Worm (Caenorhabditis elegans) whole organism, early embryonic: ENCODE measurements around the gene ceh-92.

Experiments
- B0310.2 ChIP-seq: sonication (generic microtip); optimal IDR thresholded peaks from 2 replicates; lab custom pipeline; 2016; ENCODE audit warnings: mild to moderate bottlenecking, missing genetic modification characterization, missing compliant biosample characterization
- F13C5.2 ChIP-seq: sonication (generic microtip); optimal IDR thresholded peaks from 2 replicates; lab custom pipeline; 2017; ENCODE audit warnings: mild to moderate bottlenecking, missing genetic modification characterization, inconsistent platforms, missing compliant biosample characterization
- aly-1 ChIP-seq: sonication (generic microtip); optimal IDR thresholded peaks from 2 replicates; lab custom pipeline; 2016; ENCODE audit warnings: missing genetic modification characterization, missing compliant biosample characterization
- ama-1 ChIP-seq: fragments of 150-350 bp; optimal IDR thresholded peaks from 2 replicates; lab custom pipeline; 2014
- ceh-13 ChIP-seq: fragments of 200-800 bp; sonication (Bioruptor generic); optimal IDR thresholded peaks from 2 replicates; lab custom pipeline; 2018; ENCODE audit warnings: mild to moderate bottlenecking, missing genetic modification characterization, missing compliant biosample characterization
- ceh-36 ChIP-seq: sonication (generic microtip); optimal IDR thresholded peaks from 2 replicates; lab custom pipeline; 2016; ENCODE audit warnings: missing genetic modification characterization, inconsistent platforms, missing compliant biosample characterization
- ets-7 ChIP-seq: sonication (generic microtip); optimal IDR thresholded peaks from 2 replicates; lab custom pipeline; 2016; ENCODE audit warnings: missing genotype, missing genetic modification characterization, missing compliant biosample characterization
- flt-1 ChIP-seq: fragments of 200-800 bp; sonication (Bioruptor generic); IDR thresholded peaks from 2 replicates; pipeline ENCODE4 v1.3.6; 2022; ENCODE audit warnings: missing genetic modification characterization, missing compliant biosample characterization
- hmbx-1 ChIP-seq: sonication (generic microtip); optimal IDR thresholded peaks from 2 replicates; lab custom pipeline; 2016; ENCODE audit warnings: mild to moderate bottlenecking, missing genetic modification characterization, missing compliant biosample characterization
- hmg-4 ChIP-seq: fragments of 200-800 bp; sonication (Bioruptor generic); optimal IDR thresholded peaks from 2 replicates; lab custom pipeline; 2018; ENCODE audit warnings: mild to moderate bottlenecking, missing genetic modification characterization, missing compliant biosample characterization
- hnd-1 ChIP-seq: sonication (generic microtip); optimal IDR thresholded peaks from 2 replicates; lab custom pipeline; 2016; ENCODE audit warnings: missing genetic modification characterization, missing compliant biosample characterization
- pes-1 ChIP-seq: fragments of 200-800 bp; sonication (Bioruptor generic); IDR thresholded peaks from 2 replicates; pipeline ENCODE4 v1.3.6; 2022; ENCODE audit warnings: missing genetic modification reagents, missing genetic modification characterization, missing compliant biosample characterization
- scrt-1 ChIP-seq: fragments of 200-800 bp; sonication (Bioruptor generic); IDR thresholded peaks from 2 replicates; pipeline ENCODE4 v1.3.6; 2022; ENCODE audit warnings: missing genetic modification characterization, missing compliant biosample characterization
- sea-1 ChIP-seq: fragments of 200-800 bp; sonication (Bioruptor generic); conservative IDR thresholded peaks from 2 replicates; pipeline ENCODE4 v1.3.6; 2022; ENCODE audit warnings: missing genetic modification characterization, missing compliant biosample characterization
- tbx-11 ChIP-seq: fragments of 200-800 bp; sonication (Bioruptor generic); IDR thresholded peaks from 2 replicates; pipeline ENCODE4 v1.3.6; 2022; ENCODE audit warnings: missing genetic modification characterization, missing compliant biosample characterization
- tbx-37 ChIP-seq: fragments of 200-800 bp; sonication (Bioruptor generic); conservative IDR thresholded peaks from 2 replicates; pipeline ENCODE4 v1.3.6; 2022; ENCODE audit warnings: missing genetic modification reagents, missing genetic modification characterization, missing compliant biosample characterization
- tra-4 ChIP-seq: sonication (generic microtip); optimal IDR thresholded peaks from 2 replicates; lab custom pipeline; 2017; ENCODE audit warnings: missing genetic modification characterization, missing compliant biosample characterization

The ceh-92 gene

ce11 chrIII:11580428-11580885 is 943 bp upstream of the ceh-92 start, which contains the start of gene Y66D12A.7:
Gene Y66D12A.7, minus strand, starts transcription at chrIII:11580478.
- TF ChIP-seq sea-1 (GFP tag; lab: Robert Waterston, UW), result no peak
- no peak for TF ChIP-seq ceh-36
- TF ChIP-seq ceh-13, result no peak
- TF ChIP-seq pes-1 (GFP tag; lab: Robert Waterston, UW), result no peak

ce11 chrIII:11582569-11582968 is 1.2 kb downstream of the ceh-92 start:
- TF ChIP-seq hnd-1 (no peak), tbx-11 (GFP tag; lab: Robert Waterston, UW) (no peak), hmg-4 (GFP tag; lab: Kevin White, UChicago) (no peak), scrt-1 (GFP tag; lab: Robert Waterston, UW) (no peak), sea-1 (GFP tag; lab: Robert Waterston, UW) (no peak), B0310.2 (tag; lab: Kevin White, UChicago) (no peak), ceh-36 (no peak), pes-1 (GFP tag; lab: Robert Waterston, UW) (no peak), tbx-37 (GFP tag; lab: Robert Waterston, UW) (no peak), aly-1 (tag; lab: Kevin White, UChicago) (no peak), F13C5.2 (tag; lab: Kevin White, UChicago) (no peak)

ce11 chrIII:11588911-11589310 is 7.5 kb downstream of the ceh-92 start, which contains the start of gene Y66D12A.3:
Gene Y66D12A.3, plus strand, starts transcription at chrIII:11589211.
- TF ChIP-seq tbx-37 (GFP tag; lab: Robert Waterston, UW) (no peak), aly-1 (tag; lab: Kevin White, UChicago) (no peak), hmg-4 (GFP tag; lab: Kevin White, UChicago) (no peak), ceh-36 (no peak), sea-1 (GFP tag; lab: Robert Waterston, UW) (no peak), tra-4 (tag; lab: Kevin White, UChicago) (no peak), flt-1 (GFP tag; lab: Robert Waterston, UW) (no peak), hnd-1 (no peak), ets-7 (tag; lab: Kevin White, UChicago) (no peak)

ce11 chrIII:11589311-11589710 is 7.9 kb downstream of the ceh-92 start:
- TF ChIP-seq scrt-1 (GFP tag; lab: Robert Waterston, UW), result no peak
- TF ChIP-seq pes-1 (GFP tag; lab: Robert Waterston, UW), result no peak
- TF ChIP-seq ceh-36, result no peak
- no peak for TF ChIP-seq flt-1 (GFP tag; lab: Robert Waterston, UW)
- no peak for TF ChIP-seq tra-4 (tag; lab: Kevin White, UChicago)
- TF ChIP-seq sea-1 (GFP tag; lab: Robert Waterston, UW), result no peak
- no peak for TF ChIP-seq B0310.2 (tag; lab: Kevin White, UChicago)
- TF ChIP-seq tbx-11 (GFP tag; lab: Robert Waterston, UW), result no peak
- no peak for TF ChIP-seq ama-1 (lab: Kevin White, UChicago)
- TF ChIP-seq tbx-37 (GFP tag; lab: Robert Waterston, UW), result no peak
- TF ChIP-seq ets-7 (tag; lab: Kevin White, UChicago), result no peak
- TF ChIP-seq F13C5.2 (tag; lab: Kevin White, UChicago), result no peak
- no peak for TF ChIP-seq hmbx-1 (tag; lab: Kevin White, UChicago)
- no peak for TF ChIP-seq aly-1 (tag; lab: Kevin White, UChicago)
- no peak for TF ChIP-seq hmg-4 (GFP tag; lab: Kevin White, UChicago)
- TF ChIP-seq hnd-1, result no peak
- TF ChIP-seq ceh-13, result no peak

- no peak for TF ChIP-seq tra-4 (tag; lab: Kevin White, UChicago)
- TF ChIP-seq B0310.2 (tag; lab: Kevin White, UChicago), result no peak
- TF ChIP-seq F13C5.2 (tag; lab: Kevin White, UChicago), result no peak
- TF ChIP-seq scrt-1 (GFP tag; lab: Robert Waterston, UW), result no peak
- no peak for TF ChIP-seq ama-1 (lab: Kevin White, UChicago)
- TF ChIP-seq tbx-37 (GFP tag; lab: Robert Waterston, UW), result no peak
- no peak for TF ChIP-seq aly-1 (tag; lab: Kevin White, UChicago)
- TF ChIP-seq pes-1 (GFP tag; lab: Robert Waterston, UW), result no peak
- no peak for TF ChIP-seq hmg-4 (GFP tag; lab: Kevin White, UChicago)
- no peak for TF ChIP-seq ceh-13
- no peak for TF ChIP-seq flt-1 (GFP tag; lab: Robert Waterston, UW)
- no peak for TF ChIP-seq hmbx-1 (tag; lab: Kevin White, UChicago)
Measured at ce11 chrIII:11590255-11590654, 8.9 kb downstream of the ceh-92 start.

- TF ChIP-seq F13C5.2 (tag; lab: Kevin White, UChicago) (no peak), sea-1 (GFP tag; lab: Robert Waterston, UW) (no peak), ceh-13 (no peak), hmbx-1 (tag; lab: Kevin White, UChicago) (no peak), ets-7 (tag; lab: Kevin White, UChicago) (no peak), B0310.2 (tag; lab: Kevin White, UChicago) (no peak), flt-1 (GFP tag; lab: Robert Waterston, UW) (no peak)
Measured at ce11 chrIII:11592096-11592495, 10.7 kb downstream of the ceh-92 start.

- TF ChIP-seq ceh-36, result no peak
- no peak for TF ChIP-seq F13C5.2 (tag; lab: Kevin White, UChicago)
- no peak for TF ChIP-seq ama-1 (lab: Kevin White, UChicago)
- no peak for TF ChIP-seq tbx-11 (GFP tag; lab: Robert Waterston, UW)
- no peak for TF ChIP-seq ets-7 (tag; lab: Kevin White, UChicago)
- no peak for TF ChIP-seq B0310.2 (tag; lab: Kevin White, UChicago)
- TF ChIP-seq tra-4 (tag; lab: Kevin White, UChicago), result no peak
- no peak for TF ChIP-seq sea-1 (GFP tag; lab: Robert Waterston, UW)
- TF ChIP-seq hmg-4 (GFP tag; lab: Kevin White, UChicago), result no peak
- TF ChIP-seq scrt-1 (GFP tag; lab: Robert Waterston, UW), result no peak
- TF ChIP-seq hnd-1, result no peak
- no peak for TF ChIP-seq flt-1 (GFP tag; lab: Robert Waterston, UW)
- no peak for TF ChIP-seq tbx-37 (GFP tag; lab: Robert Waterston, UW)
- TF ChIP-seq ceh-13, result no peak
- no peak for TF ChIP-seq hmbx-1 (tag; lab: Kevin White, UChicago)
- TF ChIP-seq pes-1 (GFP tag; lab: Robert Waterston, UW), result no peak
- no peak for TF ChIP-seq aly-1 (tag; lab: Kevin White, UChicago)
Measured at ce11 chrIII:11607870-11608269, 26.5 kb downstream of the ceh-92 start, which contains the start of gene Y66D12A.1. Gene Y66D12A.1, plus strand, starts transcription at chrIII:11608170.
